Fruit fly (Drosophila melanogaster) S2 (cell line): Measurements from ENCODE around the gene nkt.

Experiments used
- CG8478 ChIP-seq: fragments of >200 bp; optimal IDR thresholded peaks from 2 replicates; lab custom pipeline; 2018
- CTCF ChIP-seq, 2 experiments: fragments of >200 bp; optimal IDR thresholded peaks; 2 replicates each; lab custom pipeline; 2018

Gene nkt

dm6 chr3L:11201051-11201450 lies at the start of gene nkt:
nkt (plus strand) TSS chr3L:11201351.
- no peak for TF ChIP-seq CG8478
- no peak for TF ChIP-seq CTCF (optimal IDR thresholded peaks at IDR 0.05; lab: Kevin White, UChicago)

- TF ChIP-seq CTCF (optimal IDR thresholded peaks at IDR 0.05; lab: Kevin White, UChicago) (no peak), CG8478 (no peak)
These were observed 45.8 kb upstream of the nkt start for dm6 chr3L:11155380-11155779.

dm6 chr3L:11164899-11165298 lies 36.3 kb upstream of the nkt start, which contains the start of gene Alg10:
Alg10 (plus strand) TSS chr3L:11164971.
- TF ChIP-seq CTCF (optimal IDR thresholded peaks at IDR 0.05; lab: Kevin White, UChicago) (no peak), CG8478 (no peak)

- TF ChIP-seq CTCF (optimal IDR thresholded peaks at IDR 0.05; lab: Kevin White, UChicago) (no peak), CG8478 (no peak)
These were observed 31.6 kb upstream of the nkt start, which contains the start of the genes wls and Adck5 for dm6 chr3L:11169299-11170181. wls (minus strand) TSS chr3L:11169625. Adck5 (plus strand) TSS chr3L:11169817.

dm6 chr3L:11173049-11173564 lies 28.0 kb upstream of the nkt start, which contains the start of gene CG14142:
CG14142 (plus strand) TSS chr3L:11173514.
- TF ChIP-seq CTCF (optimal IDR thresholded peaks at IDR 0.05; lab: Kevin White, UChicago) = no peak
- no peak for TF ChIP-seq CG8478

- TF ChIP-seq CG8478 = no peak
- TF ChIP-seq CTCF (optimal IDR thresholded peaks at IDR 0.05; lab: Kevin White, UChicago) = no peak
These were observed 18.2 kb upstream of the nkt start for dm6 chr3L:11182994-11183393.

DNA sequence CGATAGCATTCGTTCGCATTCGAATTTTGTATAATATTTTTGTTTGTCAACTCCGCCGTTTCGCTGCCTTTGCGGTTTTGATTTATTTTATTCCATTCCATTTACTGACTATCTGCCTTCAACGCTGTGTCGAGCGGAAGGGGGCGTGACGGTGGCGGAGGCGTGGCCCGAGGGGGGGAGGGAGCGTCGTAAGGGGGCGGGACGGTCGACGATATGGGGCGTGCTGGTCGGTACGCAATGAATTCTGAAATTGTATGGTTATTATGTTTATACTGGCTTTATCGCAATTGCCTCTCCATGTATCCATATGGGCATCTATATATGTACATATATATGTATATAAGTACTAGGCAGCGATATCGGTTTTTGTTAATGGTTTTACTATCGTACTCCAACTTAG lies 17.2 kb upstream of the nkt start:
- TF ChIP-seq CTCF (optimal IDR thresholded peaks at IDR 0.05; lab: Kevin White, UChicago) (no peak), CG8478 (no peak)

DNA sequence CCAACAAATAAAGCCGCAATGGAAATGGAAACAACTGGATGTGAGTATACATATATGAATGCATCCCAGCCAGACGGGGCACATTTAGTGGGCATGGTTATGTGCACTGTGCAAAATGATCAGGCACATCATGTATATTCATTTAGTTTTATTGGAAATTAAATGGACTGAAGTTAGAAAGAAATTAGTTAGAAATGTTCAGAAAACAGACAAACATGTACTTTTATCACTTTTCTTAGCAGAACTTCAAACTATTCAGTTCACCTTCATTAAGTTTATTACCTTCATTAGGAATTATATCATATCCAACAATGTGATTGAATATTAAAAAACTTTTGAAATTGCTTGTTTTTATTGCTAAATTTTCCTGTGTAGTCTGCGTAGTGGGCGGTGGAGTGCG lies 14.4 kb upstream of the nkt start:
- TF ChIP-seq CTCF (optimal IDR thresholded peaks at IDR 0.05; lab: Kevin White, UChicago) (no peak), CG8478 (no peak)

DNA sequence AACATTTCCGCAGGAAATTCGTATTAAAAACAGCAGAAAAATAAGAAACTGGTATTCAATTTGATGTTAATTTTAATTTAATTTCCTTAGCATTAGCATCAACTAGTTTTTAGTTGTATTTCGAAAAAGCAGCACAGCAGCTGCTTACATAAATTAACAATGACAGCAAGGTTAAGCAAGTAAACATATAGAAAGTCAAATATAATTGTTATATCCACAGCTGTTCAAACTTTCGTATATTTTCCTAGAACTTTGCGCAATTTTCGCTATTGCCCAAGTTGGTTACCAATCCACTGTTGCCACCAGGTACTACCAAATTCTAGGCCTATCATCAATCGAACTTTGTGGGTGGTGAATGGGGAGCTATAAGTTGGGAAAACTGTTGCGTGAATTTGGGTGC lies 11.1 kb upstream of the nkt start:
- TF ChIP-seq CTCF (optimal IDR thresholded peaks at IDR 0.05; lab: Kevin White, UChicago) (no peak), CG8478 (no peak)

- TF ChIP-seq CG8478 = no peak
These were observed 5.9 kb upstream of the nkt start for dm6 chr3L:11195275-11195674.

DNA sequence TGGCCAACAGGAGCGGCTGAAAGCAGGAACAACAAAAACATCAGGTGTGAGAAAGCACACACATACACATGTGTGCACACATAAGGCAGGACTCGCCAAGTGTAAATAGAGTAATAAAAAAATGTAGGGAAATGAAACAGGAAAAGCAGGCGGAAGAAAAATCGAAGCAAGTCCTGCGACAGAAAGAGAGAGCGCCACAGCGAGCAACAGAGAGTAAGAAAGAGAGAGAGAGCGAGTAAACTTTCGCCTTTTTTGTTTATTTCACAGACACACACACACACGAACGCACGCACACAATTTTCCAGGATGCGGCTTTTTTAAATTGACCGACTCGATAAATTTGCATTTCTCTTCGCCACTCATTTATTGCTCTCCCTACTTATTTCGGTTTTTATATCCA lies 4.3 kb upstream of the nkt start:
- TF ChIP-seq CTCF (optimal IDR thresholded peaks at IDR 0.05; lab: Kevin White, UChicago) (no peak), CG8478 (no peak)

- TF ChIP-seq CTCF (optimal IDR thresholded peaks at IDR 0.05; lab: Kevin White, UChicago) = no peak
- no peak for TF ChIP-seq CG8478
These were observed 3.7 kb upstream of the nkt start, which contains the start of gene GlcAT-P for dm6 chr3L:11197291-11198021. GlcAT-P (minus strand) TSS chr3L:11197536.

DNA sequence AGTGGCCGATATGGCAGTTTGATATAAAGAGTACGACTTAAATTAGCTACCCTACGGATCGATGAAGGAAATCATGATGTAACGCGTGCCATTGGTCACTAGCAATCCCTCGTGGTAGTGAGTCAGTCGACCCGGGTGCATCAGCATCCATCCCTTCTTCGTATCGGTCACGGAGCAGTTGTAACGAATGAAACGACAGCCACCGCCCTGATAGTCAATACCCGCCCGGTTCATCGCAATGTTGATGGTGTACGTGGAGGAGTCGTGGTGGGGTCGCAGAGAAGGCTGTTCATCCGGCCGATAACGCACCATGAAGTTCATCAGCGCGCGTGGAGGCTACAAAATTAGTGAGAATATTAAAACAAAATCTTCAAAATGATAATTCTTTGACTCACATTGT lies 2.8 kb upstream of the nkt start:
- TF ChIP-seq CTCF (optimal IDR thresholded peaks at IDR 0.05; lab: Kevin White, UChicago) (no peak), CG8478 (no peak)

dm6 chr3L:11199320-11199719 lies 1.8 kb upstream of the nkt start, which contains the start of gene CG7607:
CG7607 (plus strand) TSS chr3L:11199620.
- TF ChIP-seq CG8478 (no peak), CTCF (optimal IDR thresholded peaks at IDR 0.05; lab: Kevin White, UChicago) (no peak)

DNA sequence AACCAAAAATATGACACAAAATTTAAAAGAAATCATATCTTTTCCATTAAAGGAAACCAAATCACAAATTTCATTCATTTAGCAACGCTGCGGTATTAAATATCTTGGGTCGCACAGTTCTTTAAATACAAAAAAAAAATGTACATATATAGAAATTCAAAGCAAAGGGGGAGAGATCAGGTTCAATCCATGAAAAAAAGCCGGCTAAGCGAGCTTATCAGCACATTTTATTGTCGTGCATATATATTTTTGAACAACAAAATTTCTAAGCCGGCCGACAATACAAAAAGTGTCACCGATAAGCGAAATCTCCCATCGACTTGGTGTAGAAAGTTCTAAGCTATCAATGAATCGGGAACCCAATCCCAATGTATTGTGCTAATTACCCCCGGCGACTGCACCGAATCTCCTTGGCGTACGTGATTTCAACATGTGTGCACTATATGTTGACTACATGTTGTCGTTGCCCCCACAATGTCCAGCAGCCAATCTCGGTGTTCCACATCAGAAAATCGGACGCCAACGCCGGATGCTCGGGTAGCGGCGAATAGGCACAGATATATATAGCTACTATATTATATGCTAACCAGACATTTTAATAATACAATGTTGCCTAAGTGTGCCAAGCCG lies 2.8 kb downstream of the nkt start:
- no peak for TF ChIP-seq CG8478
- no peak for TF ChIP-seq CTCF (optimal IDR thresholded peaks at IDR 0.05; lab: Kevin White, UChicago)
